Fruit fly (Drosophila melanogaster) whole organism, embryonic: ENCODE data around the gene mRpL49.

Experiments
- Blimp-1 ChIP-seq: fragments of 200-800 bp; sonication (Bioruptor generic); optimal IDR thresholded peaks from 3 replicates; lab custom pipeline; 2018; ENCODE audit warnings: missing biosample characterization, missing genetic modification characterization, mild to moderate bottlenecking, moderate library complexity, missing genetic modification reagents
- CG11504 ChIP-seq: fragments of 200-800 bp; sonication (Bioruptor generic); optimal IDR thresholded peaks from 3 replicates; lab custom pipeline; 2019; ENCODE audit warnings: missing biosample characterization, mild to moderate bottlenecking, missing genetic modification characterization, moderate library complexity
- CG11560 ChIP-seq: fragments of 200-800 bp; sonication (Bioruptor generic); IDR thresholded peaks from 3 replicates; pipeline ENCODE4 v1.3.6; 2022; ENCODE audit warnings: missing biosample characterization, missing genetic modification characterization
- CG11695 ChIP-seq: fragments of 200-800 bp; sonication (Bioruptor generic); IDR thresholded peaks from 3 replicates; pipeline ENCODE4 v1.3.6; 2022; ENCODE audit warnings: missing biosample characterization, missing genetic modification characterization
- CG13123 ChIP-seq: fragments of 200-800 bp; sonication (Bioruptor generic); optimal IDR thresholded peaks from 2 replicates; lab custom pipeline; 2016; ENCODE audit warnings: missing biosample characterization, missing genetic modification characterization
- CG13424 ChIP-seq: fragments of 200-800 bp; sonication (Bioruptor generic); optimal IDR thresholded peaks from 2 replicates; lab custom pipeline; 2019; ENCODE audit warnings: missing biosample characterization, mild to moderate bottlenecking, missing genetic modification characterization, moderate library complexity
- CG13775 ChIP-seq: fragments of 200-800 bp; sonication (Bioruptor generic); optimal IDR thresholded peaks from 3 replicates; lab custom pipeline; 2017; ENCODE audit warnings: missing biosample characterization, mild to moderate bottlenecking, missing genetic modification characterization
- CG15269 ChIP-seq: fragments of 200-800 bp; sonication (Bioruptor generic); optimal IDR thresholded peaks from 2 replicates; lab custom pipeline; 2018; ENCODE audit warnings: missing biosample characterization, mild to moderate bottlenecking, missing genetic modification characterization, moderate library complexity
- CG17568 ChIP-seq: fragments of 200-800 bp; sonication (Bioruptor generic); optimal IDR thresholded peaks from 2 replicates; lab custom pipeline; 2018; ENCODE audit warnings: missing biosample characterization, mild to moderate bottlenecking, missing genetic modification characterization, moderate library complexity
- CG1832 ChIP-seq: fragments of 200-800 bp; sonication (Bioruptor generic); optimal IDR thresholded peaks from 2 replicates; lab custom pipeline; 2017; ENCODE audit warnings: missing biosample characterization, mild to moderate bottlenecking, missing genetic modification characterization, inconsistent platforms
- CG18764 ChIP-seq: fragments of 200-800 bp; sonication (Bioruptor generic); optimal IDR thresholded peaks from 3 replicates; lab custom pipeline; 2016; ENCODE audit warnings: missing biosample characterization, missing genetic modification characterization
- CG2116 ChIP-seq: fragments of 200-800 bp; sonication (Bioruptor generic); optimal IDR thresholded peaks from 3 replicates; lab custom pipeline; 2018; ENCODE audit warnings: missing biosample characterization, mild to moderate bottlenecking, missing genetic modification characterization
- CG2202 ChIP-seq: fragments of 200-800 bp; sonication (Bioruptor generic); optimal IDR thresholded peaks from 2 replicates; lab custom pipeline; 2018; ENCODE audit warnings: missing biosample characterization, mild to moderate bottlenecking, missing genetic modification characterization
- CG3065 ChIP-seq: fragments of 200-800 bp; sonication (Bioruptor generic); optimal IDR thresholded peaks from 2 replicates; lab custom pipeline; 2016; ENCODE audit warnings: missing biosample characterization, missing genetic modification characterization
- CG31441 ChIP-seq: fragments of 200-800 bp; sonication (Bioruptor generic); IDR thresholded peaks from 2 replicates; pipeline ENCODE4 v1.3.6; 2022; ENCODE audit warnings: missing biosample characterization, missing genetic modification characterization
- CG3163 ChIP-seq: fragments of 200-800 bp; sonication (Bioruptor generic); optimal IDR thresholded peaks from 3 replicates; lab custom pipeline; 2016; ENCODE audit warnings: missing biosample characterization, missing genetic modification characterization
- CG4404 ChIP-seq: fragments of 200-800 bp; sonication (Bioruptor generic); IDR thresholded peaks from 2 replicates; pipeline ENCODE4 v1.3.6; 2022; ENCODE audit warnings: missing biosample characterization, missing genetic modification characterization
- CG5180 ChIP-seq: fragments of 200-800 bp; sonication (Bioruptor generic); optimal IDR thresholded peaks from 3 replicates; lab custom pipeline; 2017; ENCODE audit warnings: missing biosample characterization, missing genetic modification characterization, mild to moderate bottlenecking, moderate library complexity, missing genetic modification reagents
- CG6765 ChIP-seq: fragments of 200-800 bp; sonication (Bioruptor generic); optimal IDR thresholded peaks from 3 replicates; lab custom pipeline; 2017; ENCODE audit warnings: missing biosample characterization, mild to moderate bottlenecking, missing genetic modification characterization
- CG6813 ChIP-seq: fragments of 200-800 bp; sonication (Bioruptor generic); optimal IDR thresholded peaks from 2 replicates; lab custom pipeline; 2017; ENCODE audit warnings: missing biosample characterization, missing genetic modification characterization, mild to moderate bottlenecking, moderate library complexity, missing genetic modification reagents
- CG6854 ChIP-seq: fragments of 200-800 bp; sonication (Bioruptor generic); optimal IDR thresholded peaks from 3 replicates; lab custom pipeline; 2017; ENCODE audit warnings: missing biosample characterization, mild to moderate bottlenecking, missing genetic modification characterization
- CG9215 ChIP-seq: fragments of 200-800 bp; sonication (Bioruptor generic); IDR thresholded peaks from 2 replicates; pipeline ENCODE4 v1.3.6; 2022; ENCODE audit warnings: missing biosample characterization, missing genetic modification characterization
- CkIIα-i1 ChIP-seq: fragments of 200-800 bp; sonication (Bioruptor generic); IDR thresholded peaks from 2 replicates; pipeline ENCODE4 v1.3.6; 2022; ENCODE audit warnings: missing biosample characterization, missing genetic modification characterization
- Gug ChIP-seq: fragments of 200-800 bp; sonication (Bioruptor generic); IDR thresholded peaks from 4 replicates; pipeline ENCODE4 v1.3.6; 2022; ENCODE audit warnings: missing biosample characterization, missing genetic modification characterization
- HLH4C ChIP-seq: fragments of 200-800 bp; sonication (Bioruptor generic); IDR thresholded peaks from 3 replicates; pipeline ENCODE4 v1.3.6; 2022; ENCODE audit warnings: missing biosample characterization, missing genetic modification characterization; ENCODE audit not compliant: partially characterized antibody
- HLH54F ChIP-seq: fragments of 200-800 bp; sonication (Bioruptor generic); optimal IDR thresholded peaks from 3 replicates; lab custom pipeline; 2016; ENCODE audit warnings: missing biosample characterization, missing genetic modification characterization
- Hsf ChIP-seq: fragments of 200-800 bp; sonication (Bioruptor generic); optimal IDR thresholded peaks from 3 replicates; lab custom pipeline; 2016; ENCODE audit warnings: missing biosample characterization, missing genetic modification characterization
- Lpt ChIP-seq: fragments of >200 bp; optimal IDR thresholded peaks from 2 replicates; lab custom pipeline; 2018; ENCODE audit warnings: missing biosample characterization, missing genetic modification characterization
- Ravus ChIP-seq: fragments of 200-800 bp; sonication (Bioruptor generic); IDR thresholded peaks from 2 replicates; pipeline ENCODE4 v1.3.6; 2022; ENCODE audit warnings: missing biosample characterization, missing genetic modification characterization
- Rfx ChIP-seq: fragments of 200-800 bp; sonication (Bioruptor generic); IDR thresholded peaks from 2 replicates; pipeline ENCODE4 v1.3.6; 2022; ENCODE audit warnings: missing biosample characterization, missing genetic modification characterization
- Stat92E ChIP-seq, 3 experiments: fragments of >200 bp in 2 of 3; fragments of 200-800 bp in 1 of 3; sonication (Bioruptor generic) in 1 of 3; optimal IDR thresholded peaks; 2 replicates each; lab custom pipeline; 2017 to 2019; ENCODE audit warnings: missing biosample characterization in 3 of 3, missing genetic modification characterization in 3 of 3, mild to moderate bottlenecking in 1 of 3, moderate library complexity in 1 of 3
- ap ChIP-seq: fragments of 200-800 bp; sonication (Bioruptor generic); IDR thresholded peaks from 2 replicates; pipeline ENCODE4 v1.3.6; 2022; ENCODE audit warnings: missing biosample characterization, missing genetic modification characterization
- ash1 ChIP-seq: fragments of 200-800 bp; sonication (Bioruptor generic); optimal IDR thresholded peaks from 2 replicates; lab custom pipeline; 2018; ENCODE audit warnings: missing biosample characterization, mild to moderate bottlenecking, missing genetic modification characterization
- ato ChIP-seq: fragments of 200-800 bp; sonication (Bioruptor generic); IDR thresholded peaks from 2 replicates; pipeline ENCODE4 v1.3.6; 2022; ENCODE audit warnings: missing biosample characterization, missing genetic modification characterization; ENCODE audit not compliant: partially characterized antibody
- bsh ChIP-seq, 2 experiments: fragments of 200-800 bp; sonication (Bioruptor generic); optimal IDR thresholded peaks; 2 replicates each; lab custom pipeline; 2017 to 2018; ENCODE audit warnings: mild to moderate bottlenecking in 2 of 2, missing biosample characterization in 2 of 2, missing genetic modification characterization in 2 of 2, moderate library complexity in 1 of 2
- croc ChIP-seq: fragments of 200-800 bp; sonication (Bioruptor generic); conservative IDR thresholded peaks from 3 replicates; pipeline ENCODE4 v1.3.6; 2022; ENCODE audit warnings: missing biosample characterization, missing genetic modification characterization
- dati ChIP-seq: fragments of 200-800 bp; sonication (Bioruptor generic); IDR thresholded peaks from 2 replicates; pipeline ENCODE4 v1.3.6; 2022; ENCODE audit warnings: missing biosample characterization, missing genetic modification characterization
- en ChIP-seq: fragments of 200-800 bp; sonication (Bioruptor generic); optimal IDR thresholded peaks from 2 replicates; lab custom pipeline; 2016; ENCODE audit warnings: missing biosample characterization, missing genetic modification characterization
- ham ChIP-seq: fragments of 200-800 bp; sonication (Bioruptor generic); IDR thresholded peaks from 2 replicates; pipeline ENCODE4 v1.3.6; 2022; ENCODE audit warnings: missing biosample characterization, missing genetic modification characterization
- kah ChIP-seq: fragments of 200-800 bp; sonication (Bioruptor generic); optimal IDR thresholded peaks from 2 replicates; lab custom pipeline; 2018; ENCODE audit warnings: missing biosample characterization, mild to moderate bottlenecking, missing genetic modification characterization
- lov ChIP-seq, 2 experiments: fragments of 200-800 bp in 1 of 2; fragments of >200 bp in 1 of 2; sonication (Bioruptor generic) in 1 of 2; IDR thresholded peaks in 1 of 2; optimal IDR thresholded peaks in 1 of 2; 2 replicates in 1 of 2; 3 replicates in 1 of 2; pipeline versions ENCODE4 v1.3.6 to Lab custom; 2017 to 2022; ENCODE audit warnings: missing biosample characterization in 1 of 2, missing genetic modification characterization in 1 of 2
- luna ChIP-seq: fragments of 200-800 bp; sonication (Bioruptor generic); optimal IDR thresholded peaks from 2 replicates; lab custom pipeline; 2016; ENCODE audit warnings: missing biosample characterization, missing genetic modification characterization
- nau ChIP-seq: fragments of 200-800 bp; sonication (Bioruptor generic); optimal IDR thresholded peaks from 3 replicates; lab custom pipeline; 2017; ENCODE audit warnings: missing biosample characterization, mild to moderate bottlenecking, missing genetic modification characterization, missing genetic modification reagents
- rib ChIP-seq: fragments of 200-800 bp; sonication (Bioruptor generic); IDR thresholded peaks from 2 replicates; pipeline ENCODE4 v1.3.6; 2022; ENCODE audit warnings: missing biosample characterization, missing genetic modification characterization
- run ChIP-seq: fragments of 200-800 bp; sonication (Bioruptor generic); optimal IDR thresholded peaks from 3 replicates; lab custom pipeline; 2018; ENCODE audit warnings: missing biosample characterization, mild to moderate bottlenecking, missing genetic modification characterization
- sens ChIP-seq: fragments of 200-800 bp; sonication (Bioruptor generic); peaks from one replicate; lab custom pipeline; 2016; ENCODE audit warnings: missing biosample characterization, missing genetic modification characterization
- so ChIP-seq: fragments of 200-800 bp; sonication (Bioruptor generic); IDR thresholded peaks from 3 replicates; pipeline ENCODE4 v1.3.6; 2022; ENCODE audit warnings: missing biosample characterization, missing genetic modification characterization
- tna ChIP-seq: fragments of 200-800 bp; sonication (Bioruptor generic); IDR thresholded peaks from 2 replicates; pipeline ENCODE4 v1.3.6; 2022; ENCODE audit warnings: missing biosample characterization, missing genetic modification characterization; ENCODE audit not compliant: partially characterized antibody

The mRpL49 gene

DNA sequence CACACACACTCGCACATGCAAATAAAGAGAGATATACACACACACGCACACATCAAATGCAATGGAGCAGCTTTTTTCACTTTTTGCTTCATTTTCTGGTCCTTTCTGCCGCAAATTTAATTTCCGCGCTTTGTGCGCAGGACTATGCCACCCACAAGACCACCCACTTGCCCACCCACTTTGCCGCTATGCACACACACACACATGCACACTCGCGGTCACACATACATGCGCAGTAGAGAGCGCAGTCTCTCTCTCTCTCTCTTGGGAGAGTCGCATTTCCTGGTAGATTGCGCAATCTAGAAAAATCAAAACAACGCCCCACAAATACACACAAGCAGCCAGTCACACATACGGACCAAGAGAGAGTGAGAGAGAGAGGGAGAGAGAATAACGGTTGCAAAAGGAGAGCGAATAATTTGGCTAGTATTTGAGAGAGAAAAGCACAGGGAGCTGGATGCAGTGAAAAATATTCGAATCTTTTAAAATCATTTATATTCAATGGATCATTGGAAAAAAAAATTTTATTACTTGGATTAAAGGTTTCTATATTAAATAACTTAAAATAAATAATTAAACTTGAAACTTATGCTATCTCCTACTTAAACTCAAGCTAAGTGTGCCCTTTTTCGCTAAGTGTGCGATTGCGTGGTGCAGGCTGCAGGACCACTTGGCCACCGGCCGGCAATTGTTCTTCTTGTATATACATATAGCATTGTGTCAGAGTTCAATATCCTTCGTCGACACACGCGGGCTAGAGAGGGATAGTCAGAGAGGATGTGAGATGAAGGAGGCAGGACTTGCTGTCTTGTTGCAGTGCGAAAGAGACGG, 18.7 kb downstream of the mRpL49 start (continued):
- TF ChIP-seq dati (GFP tag; lab: Robert Waterston, UW) (no peak), luna (GFP tag; lab: Kevin White, UChicago) (no peak), HLH54F (GFP tag; lab: Kevin White, UChicago) (no peak), tna (no peak), ham (GFP tag; lab: Robert Waterston, UW) (no peak), Rfx (GFP tag; lab: Robert Waterston, UW) (peak; percentile 57; the same call in 1 of the 2 replicates), CG9215 (GFP tag; lab: Robert Waterston, UW) (peak; percentile 42; the same call in 1 of the 2 replicates), lov (optimal IDR thresholded peaks at IDR 0.05; lab: Kevin White, UChicago) (no peak), lov (GFP tag; IDR thresholded peaks at IDR 0.05; lab: Robert Waterston, UW) (no peak), nau (GFP tag; lab: Kevin White, UChicago) (no peak), CG11504 (tag; lab: Kevin White, UChicago) (peak; percentile 81), ash1 (no peak), so (GFP tag; lab: Robert Waterston, UW) (0 out of 3 replicates have a peak, but pooled peaks have one; percentile 41), CG13775 (GFP tag; lab: Kevin White, UChicago) (peak; percentile 29), CG6765 (GFP tag; lab: Kevin White, UChicago) (no peak), CG3065 (GFP tag; lab: Kevin White, UChicago) (no peak), Gug (peak; percentile 47; the same call in 2 of the 4 replicates), CG2202 (tag; lab: Kevin White, UChicago) (peak; percentile 68), CG2116 (GFP tag; lab: Kevin White, UChicago) (no peak), run (tag; lab: Kevin White, UChicago) (no peak), sens (peak; percentile 91), CG17568 (GFP tag; lab: Kevin White, UChicago) (no peak), CG13123 (GFP tag; lab: Kevin White, UChicago) (no peak), CG31441 (GFP tag; lab: Robert Waterston, UW) (peak; percentile 81), Blimp-1 (peak; percentile 56), en (GFP tag; lab: Kevin White, UChicago) (no peak), CG15269 (tag; lab: Kevin White, UChicago) (peak; percentile 46), CG4404 (GFP tag; lab: Robert Waterston, UW) (peak; percentile 76), CG3163 (no peak), Stat92E (GFP tag; optimal IDR thresholded peaks at IDR 0.05; lab: Kevin White, UChicago) (no peak), CG1832 (GFP tag; lab: Kevin White, UChicago) (peak; percentile 29), CkIIα-i1 (no peak), ato (GFP tag; lab: Robert Waterston, UW) (no peak), Hsf (GFP tag; lab: Kevin White, UChicago) (no peak), croc (GFP tag; lab: Robert Waterston, UW) (peak; percentile 50; the same call in 1 of the 3 replicates), CG6813 (GFP tag; lab: Kevin White, UChicago) (no peak), kah (GFP tag; lab: Kevin White, UChicago) (no peak), CG6854 (peak; percentile 35), bsh (GFP tag; optimal IDR thresholded peaks at IDR 0.05; lab: Kevin White, UChicago) (peak in 1 of 2 experiments; percentile 67), CG18764 (GFP tag; lab: Kevin White, UChicago) (no peak), Lpt (no peak), CG13424 (peak; percentile 59), rib (GFP tag; lab: Robert Waterston, UW) (no peak), CG11695 (GFP tag; lab: Robert Waterston, UW) (peak; percentile 76), CG11560 (tag; lab: Robert Waterston, UW) (no peak), CG5180 (no peak), ap (GFP tag; lab: Robert Waterston, UW) (peak; percentile 53), HLH4C (GFP tag; lab: Robert Waterston, UW) (no peak), Ravus (GFP tag; lab: Robert Waterston, UW) (no peak)
